Fruit fly (Drosophila melanogaster): ENCODE data around the gene CG11586.

dm6 chr3L:4228187-4228836, 34.0 kb downstream of the CG11586 start:
- no peak for TF ChIP-seq CG8478 (optimal IDR thresholded peaks at IDR 0.05)
- TF ChIP-seq CTCF (optimal IDR thresholded peaks at IDR 0.05): no peak
